Worm (Caenorhabditis elegans) whole organism, L3 larva: ENCODE data around the gene ran-5.
"Not testable (repeated sequence)": the region's sequence is repeated elsewhere in the genome, so short reads cannot be mapped to it uniquely, and the experiment has no call there.

Source experiments
- R02D3.7 ChIP-seq: fragments of 150-350 bp; optimal IDR thresholded peaks from 2 replicates; lab custom pipeline; 2014; ENCODE audit warnings: missing biosample characterization, missing genetic modification characterization
- ZK546.5 ChIP-seq: sonication (generic microtip); optimal IDR thresholded peaks from 2 replicates; lab custom pipeline; 2017; ENCODE audit warnings: missing biosample characterization, missing genetic modification characterization
- aly-2 ChIP-seq: fragments of 150-350 bp; optimal IDR thresholded peaks from 2 replicates; lab custom pipeline; 2014; ENCODE audit warnings: missing biosample characterization, missing genetic modification characterization
- ceh-28 ChIP-seq: fragments of 150-350 bp; optimal IDR thresholded peaks from 2 replicates; lab custom pipeline; 2014; ENCODE audit warnings: missing biosample characterization, missing genetic modification reagents, missing genetic modification characterization
- ceh-9 ChIP-seq: sonication (generic microtip); optimal IDR thresholded peaks from 2 replicates; lab custom pipeline; 2018; ENCODE audit warnings: missing biosample characterization, missing genetic modification characterization
- egl-5 ChIP-seq: fragments of 150-350 bp; optimal IDR thresholded peaks from 2 replicates; lab custom pipeline; 2017; ENCODE audit warnings: missing biosample characterization, missing genetic modification reagents, missing genetic modification characterization, inconsistent platforms
- elt-1 ChIP-seq: fragments of 150-350 bp; optimal IDR thresholded peaks from 2 replicates; lab custom pipeline; 2014; ENCODE audit warnings: missing biosample characterization, missing genetic modification characterization
- elt-2 ChIP-seq: sonication (generic microtip); optimal IDR thresholded peaks from 2 replicates; lab custom pipeline; 2016; ENCODE audit warnings: missing genetic modification reagents, mild to moderate bottlenecking, missing genetic modification characterization, missing compliant biosample characterization
- elt-3 ChIP-seq, 3 experiments: fragments of 150-350 bp in 1 of 3; sonication (generic microtip) in 2 of 3; optimal IDR thresholded peaks; 2 replicates in 2 of 3; 4 replicates in 1 of 3; lab custom pipeline; 2014 to 2017; ENCODE audit warnings: missing biosample characterization in 3 of 3, missing genetic modification characterization in 3 of 3
- eor-1 ChIP-seq, 2 experiments: fragments of 150-350 bp; optimal IDR thresholded peaks; 2 replicates each; lab custom pipeline; 2014 to 2018; ENCODE audit warnings: missing biosample characterization in 2 of 2, missing genetic modification characterization in 2 of 2
- fkh-10 ChIP-seq: sonication (generic microtip); optimal IDR thresholded peaks from 2 replicates; lab custom pipeline; 2017; ENCODE audit warnings: missing biosample characterization, missing genetic modification reagents, missing genetic modification characterization
- fkh-2 ChIP-seq: fragments of 150-350 bp; optimal IDR thresholded peaks from 2 replicates; lab custom pipeline; 2014; ENCODE audit warnings: missing biosample characterization, missing genetic modification reagents, missing genetic modification characterization
- hmg-11 ChIP-seq: sonication (generic microtip); optimal IDR thresholded peaks from 2 replicates; lab custom pipeline; 2016; ENCODE audit warnings: missing genetic modification characterization, missing compliant biosample characterization
- jun-1 ChIP-seq: fragments of 150-350 bp; optimal IDR thresholded peaks from 2 replicates; lab custom pipeline; 2014; ENCODE audit warnings: missing biosample characterization, missing genetic modification reagents, missing genetic modification characterization
- lin-39 ChIP-seq: fragments of 150-350 bp; optimal IDR thresholded peaks from 2 replicates; lab custom pipeline; 2018; ENCODE audit warnings: missing biosample characterization, missing genetic modification reagents, missing genetic modification characterization
- lsy-12 ChIP-seq: sonication (generic microtip); optimal IDR thresholded peaks from 2 replicates; lab custom pipeline; 2016; ENCODE audit warnings: mild to moderate bottlenecking, missing genetic modification characterization, missing compliant biosample characterization
- nhr-12 ChIP-seq: fragments of 150-350 bp; optimal IDR thresholded peaks from 2 replicates; lab custom pipeline; 2014; ENCODE audit warnings: missing biosample characterization, missing genetic modification characterization
- nhr-23 ChIP-seq: fragments of 150-350 bp; optimal IDR thresholded peaks from 2 replicates; lab custom pipeline; 2014; ENCODE audit warnings: missing biosample characterization, missing genetic modification reagents, missing genetic modification characterization
- nhr-237 ChIP-seq: fragments of 150-350 bp; optimal IDR thresholded peaks from 2 replicates; lab custom pipeline; 2014; ENCODE audit warnings: missing biosample characterization, missing genetic modification characterization
- nhr-25 ChIP-seq: sonication (generic microtip); optimal IDR thresholded peaks from 2 replicates; lab custom pipeline; 2017; ENCODE audit warnings: missing biosample characterization, missing genetic modification characterization
- nhr-43 ChIP-seq: sonication (generic microtip); optimal IDR thresholded peaks from 2 replicates; lab custom pipeline; 2016; ENCODE audit warnings: mild to moderate bottlenecking, missing genetic modification characterization, missing compliant biosample characterization; ENCODE audit not compliant: poor library complexity, severe bottlenecking
- nhr-67 ChIP-seq: fragments of 150-350 bp; optimal IDR thresholded peaks from 2 replicates; lab custom pipeline; 2014; ENCODE audit warnings: missing biosample characterization, missing genetic modification characterization
- nhr-77 ChIP-seq: fragments of 150-350 bp; optimal IDR thresholded peaks from 2 replicates; lab custom pipeline; 2014; ENCODE audit warnings: missing biosample characterization, missing genetic modification characterization
- pha-4 ChIP-seq: fragments of 150-350 bp; optimal IDR thresholded peaks from 2 replicates; lab custom pipeline; 2014; ENCODE audit warnings: missing biosample characterization, missing genetic modification reagents, missing genetic modification characterization
- sea-2 ChIP-seq: fragments of 150-350 bp; sonication (generic microtip); optimal IDR thresholded peaks from 4 replicates; lab custom pipeline; 2014; ENCODE audit warnings: missing biosample characterization, missing genetic modification reagents, missing genetic modification characterization
- snpc-4 ChIP-seq: fragments of 150-350 bp; optimal IDR thresholded peaks from 2 replicates; lab custom pipeline; 2014; ENCODE audit warnings: missing biosample characterization, missing genetic modification characterization
- tbx-2 ChIP-seq: sonication (generic microtip); optimal IDR thresholded peaks from 2 replicates; lab custom pipeline; 2016; ENCODE audit warnings: mild to moderate bottlenecking, missing genetic modification characterization, missing compliant biosample characterization
- unc-39 ChIP-seq: sonication (generic microtip); optimal IDR thresholded peaks from 4 replicates; lab custom pipeline; 2017; ENCODE audit warnings: missing biosample characterization, missing genetic modification characterization
- unc-62 ChIP-seq: fragments of 150-350 bp; sonication (generic microtip); optimal IDR thresholded peaks from 4 replicates; lab custom pipeline; 2014; ENCODE audit warnings: missing biosample characterization, missing genetic modification reagents, missing genetic modification characterization
- zag-1 ChIP-seq: fragments of 150-350 bp; optimal IDR thresholded peaks from 2 replicates; lab custom pipeline; 2014; ENCODE audit warnings: missing biosample characterization, missing genetic modification characterization

ran-5 gene

DNA sequence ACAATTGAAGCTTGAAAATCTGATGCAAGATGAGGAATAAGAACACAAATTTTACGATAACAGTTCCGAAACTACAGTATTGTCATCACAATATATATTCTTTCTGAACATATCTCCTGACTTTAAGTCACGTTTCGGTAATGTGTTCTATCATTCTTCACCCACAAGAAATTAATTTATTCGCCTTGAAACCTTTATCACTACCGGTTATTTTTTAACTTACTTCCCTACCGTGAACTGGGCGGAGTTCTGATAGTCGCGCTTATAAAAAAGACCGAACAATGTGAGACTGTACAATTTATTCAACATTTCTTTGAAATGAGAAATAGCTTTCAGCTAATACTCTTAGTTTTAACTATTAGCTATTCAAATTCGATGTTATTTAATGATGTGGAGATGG, 37.4 kb upstream of the ran-5 start, which contains the start of gene ins-20:
Gene ins-20, plus strand, starts transcription at position 301 of the 400 bp plus-strand sequence.
- no peak for TF ChIP-seq snpc-4 (tag; lab: Kevin White, UChicago)
- TF ChIP-seq nhr-67: no peak
- TF ChIP-seq hmg-11 (tag; lab: Kevin White, UChicago): no peak
- TF ChIP-seq tbx-2 (tag; lab: Kevin White, UChicago): no peak
- TF ChIP-seq nhr-25 (tag; lab: Kevin White, UChicago): no peak
- TF ChIP-seq egl-5 (tag; lab: Kevin White, UChicago): no peak
- no peak for TF ChIP-seq sea-2 (GFP tag; lab: Kevin White, UChicago)
- TF ChIP-seq fkh-2 (tag; lab: Kevin White, UChicago): no peak
- no peak for TF ChIP-seq unc-62 (GFP tag; lab: Kevin White, UChicago)
- TF ChIP-seq R02D3.7: no peak
- TF ChIP-seq fkh-10: no peak
- TF ChIP-seq, all 47 proteins: peak for 0

DNA sequence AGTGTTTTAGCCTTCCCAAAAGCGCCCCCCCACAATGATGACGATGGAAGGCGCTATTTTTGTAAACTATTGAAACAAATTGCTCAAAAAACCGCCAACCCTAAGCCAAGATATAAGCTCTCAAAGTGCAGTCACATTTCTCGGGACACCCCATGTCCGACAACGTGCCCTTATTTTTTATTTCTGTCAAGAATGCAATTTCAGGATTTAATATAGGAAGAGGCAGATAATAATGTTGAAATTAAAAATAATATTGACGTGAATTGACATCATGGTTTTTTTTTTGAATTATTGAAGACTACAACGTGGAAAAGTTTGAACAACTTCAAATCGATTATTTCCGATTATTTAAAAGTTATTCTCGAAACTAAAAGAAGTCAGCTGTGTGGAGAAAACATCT, 33.9 kb upstream of the ran-5 start, which contains the start of gene ZK84.2:
Gene ZK84.2, plus strand, starts transcription at position 301 of the 400 bp plus-strand sequence.
- TF ChIP-seq elt-3 (tag; optimal IDR thresholded peaks at IDR 0.05; lab: Kevin White, UChicago); ceh-9 (tag; lab: Kevin White, UChicago); nhr-237 (tag; lab: Kevin White, UChicago): not testable (repeated sequence)
- TF ChIP-seq, all 47 proteins: peak for 0; not testable (repeated sequence) for 47

DNA sequence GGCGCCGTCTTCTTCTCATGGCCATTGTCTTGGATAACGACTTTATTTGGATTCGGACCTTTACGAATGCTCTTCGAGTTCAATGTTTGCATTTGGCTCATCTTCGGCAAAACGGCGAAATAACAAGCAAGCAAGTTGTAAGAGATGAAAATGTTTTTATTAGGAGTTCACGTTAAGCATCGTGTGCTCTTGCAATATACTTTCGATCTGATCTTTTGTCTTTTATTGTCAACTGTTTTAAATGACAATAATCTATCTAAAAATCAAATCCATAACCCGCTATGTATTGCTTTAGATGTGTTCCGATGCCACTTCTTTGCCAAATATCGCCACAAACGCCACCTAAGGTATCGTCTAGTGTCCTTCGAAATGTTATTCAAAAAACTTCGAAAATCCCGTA, 31.5 kb upstream of the ran-5 start, which contains the start of gene ZK84.5:
Gene ZK84.5, minus strand, starts transcription at position 101 of the 400 bp plus-strand sequence.
- TF ChIP-seq zag-1: no peak
- TF ChIP-seq elt-1 (tag; lab: Kevin White, UChicago): no peak
- TF ChIP-seq nhr-23: no peak
- TF ChIP-seq pha-4 (tag; lab: Kevin White, UChicago): no peak
- no peak for TF ChIP-seq eor-1 (tag; optimal IDR thresholded peaks at IDR 0.05; lab: Kevin White, UChicago)
- TF ChIP-seq, all 47 proteins: peak for 0

DNA sequence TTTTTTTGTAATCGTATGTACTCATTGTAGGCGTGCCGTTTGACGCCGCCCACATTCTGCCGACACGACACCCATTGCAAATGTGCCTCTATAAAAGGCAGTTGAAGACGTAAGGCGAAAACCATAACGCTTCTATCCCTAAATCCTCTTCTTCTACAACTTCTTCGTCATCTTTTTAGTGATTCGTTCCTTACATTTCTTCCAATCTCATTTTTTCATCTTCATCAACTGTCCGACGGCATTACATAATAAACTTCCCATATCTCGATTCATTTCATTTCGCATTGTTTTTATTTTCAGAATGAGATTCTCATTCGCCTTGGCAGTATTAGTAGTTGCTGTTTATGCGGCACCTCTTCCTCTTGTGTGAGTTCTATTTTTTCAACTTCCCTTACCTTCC, 27.6 kb upstream of the ran-5 start, which contains the start of gene ZK84.1:
Gene ZK84.1, plus strand, starts transcription at position 301 of the 400 bp plus-strand sequence.
- TF ChIP-seq ZK546.5 (tag; lab: Kevin White, UChicago): no peak

DNA sequence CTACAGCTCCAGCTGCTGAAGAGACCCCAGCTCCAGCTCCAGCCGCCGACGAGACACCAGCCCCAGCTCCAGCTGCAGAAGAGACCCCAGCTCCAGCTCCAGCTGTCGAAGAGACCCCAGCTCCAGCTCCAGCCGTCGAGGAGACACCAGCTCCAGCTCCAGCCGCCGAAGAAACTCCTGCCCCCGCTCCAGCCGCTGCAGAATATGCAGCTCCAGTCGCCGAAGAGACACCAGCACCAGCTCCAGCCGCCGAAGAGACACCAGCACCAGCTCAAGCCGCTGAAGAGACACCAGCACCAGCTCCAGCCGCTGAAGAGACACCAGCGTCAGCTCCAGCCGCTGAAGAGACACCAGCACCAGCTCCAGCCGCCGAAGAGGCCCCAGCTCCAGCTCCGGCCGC, 25.3 kb upstream of the ran-5 start:
- TF ChIP-seq aly-2 (tag; lab: Kevin White, UChicago) (no peak), nhr-12 (tag; lab: Kevin White, UChicago) (no peak), ZK546.5 (tag; lab: Kevin White, UChicago) (no peak), fkh-2 (tag; lab: Kevin White, UChicago) (no peak), lin-39 (no peak), jun-1 (tag; lab: Kevin White, UChicago) (no peak), nhr-23 (no peak), unc-62 (GFP tag; lab: Kevin White, UChicago) (no peak), nhr-77 (no peak), zag-1 (no peak), nhr-43 (tag; lab: Kevin White, UChicago) (no peak), lsy-12 (tag; lab: Kevin White, UChicago) (no peak), nhr-237 (tag; lab: Kevin White, UChicago) (no peak), nhr-25 (tag; lab: Kevin White, UChicago) (no peak), R02D3.7 (no peak), ceh-28 (tag; lab: Kevin White, UChicago) (no peak), unc-39 (tag; lab: Kevin White, UChicago) (no peak)

DNA sequence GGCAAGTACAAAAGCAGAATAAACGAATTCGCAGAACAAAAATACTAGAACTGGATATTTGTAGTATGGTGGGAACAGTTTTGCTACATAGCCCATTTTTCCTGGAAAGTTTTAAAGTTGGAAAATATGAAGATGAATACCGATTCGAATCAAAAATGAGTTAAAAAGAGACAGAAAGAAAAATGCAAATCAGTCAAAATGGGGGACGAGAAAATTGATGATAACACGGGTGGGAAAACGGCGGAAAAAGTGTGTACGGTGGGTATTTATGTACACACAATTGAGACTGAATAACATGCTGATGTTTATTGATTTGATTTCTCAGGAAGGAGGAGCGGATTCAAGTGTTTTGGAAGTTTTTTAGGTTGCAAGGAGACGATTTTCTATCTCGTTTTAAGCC, 23.0 kb upstream of the ran-5 start, which contains the start of gene R12C12.9:
Gene R12C12.9, minus strand, starts transcription at position 101 of the 400 bp plus-strand sequence.
- TF ChIP-seq elt-2 (tag; lab: Kevin White, UChicago) (peak; percentile 29), sea-2 (GFP tag; lab: Kevin White, UChicago) (no peak), elt-1 (tag; lab: Kevin White, UChicago) (no peak), ceh-9 (tag; lab: Kevin White, UChicago) (no peak), snpc-4 (tag; lab: Kevin White, UChicago) (no peak)
